Worm (Caenorhabditis elegans): ENCODE results near the gene ugt-36.

The ugt-36 gene

ce11 chrV:7196498-7196966, 29.7 kb downstream of the ugt-36 start, which contains the start of gene F09G2.2:
Gene F09G2.2, plus strand, starts transcription at chrV:7196916.
- no peak for TF ChIP-seq tbx-37 (GFP tag; conservative IDR thresholded peaks at IDR 0.05)
- no peak for TF ChIP-seq tbx-11 (GFP tag; IDR thresholded peaks at IDR 0.05)
- no peak for TF ChIP-seq aly-1 (tag; optimal IDR thresholded peaks at IDR 0.05)
- no peak for TF ChIP-seq ceh-36 (tag; optimal IDR thresholded peaks at IDR 0.05)
- TF ChIP-seq hmg-4 (GFP tag; optimal IDR thresholded peaks at IDR 0.05), result peak; percentile 19
- no peak for TF ChIP-seq ceh-13 (GFP tag; optimal IDR thresholded peaks at IDR 0.05)
- TF ChIP-seq flt-1 (GFP tag; IDR thresholded peaks at IDR 0.05), result 0 out of 2 replicates have a peak, but pooled peaks have one; percentile 12
- TF ChIP-seq F13C5.2 (tag; optimal IDR thresholded peaks at IDR 0.05), result peak; percentile 59
- no peak for TF ChIP-seq ets-7 (tag; optimal IDR thresholded peaks at IDR 0.05)
- TF ChIP-seq ama-1 (optimal IDR thresholded peaks at IDR 0.05), result no peak
- no peak for TF ChIP-seq B0310.2 (tag; optimal IDR thresholded peaks at IDR 0.05)
- no peak for TF ChIP-seq sea-1 (GFP tag; conservative IDR thresholded peaks at IDR 0.05)
- no peak for TF ChIP-seq hnd-1 (tag; optimal IDR thresholded peaks at IDR 0.05)
- TF ChIP-seq scrt-1 (GFP tag; IDR thresholded peaks at IDR 0.05), result no peak
- no peak for TF ChIP-seq tra-4 (tag; optimal IDR thresholded peaks at IDR 0.05)
- TF ChIP-seq pes-1 (GFP tag; IDR thresholded peaks at IDR 0.05), result no peak
- TF ChIP-seq hmbx-1 (tag; optimal IDR thresholded peaks at IDR 0.05), result no peak

ce11 chrV:7197036-7197435, 30.2 kb downstream of the ugt-36 start:
- TF ChIP-seq ceh-13 (GFP tag; optimal IDR thresholded peaks at IDR 0.05), result no peak

DNA sequence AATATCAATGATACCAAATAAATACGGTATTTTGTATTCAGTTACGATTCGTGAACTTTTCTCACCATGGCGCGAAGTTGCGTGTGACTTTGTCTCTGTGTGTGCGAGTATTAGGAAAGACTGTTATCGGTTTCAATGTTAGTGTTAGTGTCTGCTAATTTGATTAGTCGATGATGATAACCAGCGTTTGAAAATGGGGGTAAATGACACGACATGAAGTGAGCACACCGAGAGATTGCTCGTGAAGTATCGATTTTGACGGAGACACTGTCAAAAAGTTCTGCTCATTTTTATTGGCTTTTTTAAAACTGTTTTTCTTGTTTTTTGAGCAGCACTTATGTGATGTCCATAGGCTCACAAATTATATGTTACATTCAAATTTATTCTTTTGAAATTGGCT, 31.6 kb downstream of the ugt-36 start:
- TF ChIP-seq aly-1 (tag; optimal IDR thresholded peaks at IDR 0.05) (no peak), ama-1 (optimal IDR thresholded peaks at IDR 0.05) (peak; percentile 21)

DNA sequence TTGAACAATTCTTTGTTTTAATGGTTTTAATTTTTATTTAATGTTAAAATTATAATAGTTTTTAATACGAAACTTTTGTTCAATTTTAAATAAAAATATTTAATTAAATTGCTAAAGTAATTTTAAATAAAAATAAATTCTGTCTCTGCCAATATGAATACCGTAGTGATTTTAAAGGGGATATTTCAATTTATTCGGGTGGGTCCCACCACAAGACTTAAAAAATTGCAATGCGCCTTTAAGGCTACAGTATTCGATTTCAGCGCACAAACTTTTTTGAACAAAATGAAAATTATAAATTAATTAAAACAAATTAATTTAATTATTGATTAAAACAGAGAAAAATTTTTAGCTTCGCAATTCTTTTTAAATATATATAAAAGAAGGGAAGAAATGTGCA, 32.3 kb downstream of the ugt-36 start:
- TF ChIP-seq tbx-11 (GFP tag; IDR thresholded peaks at IDR 0.05) (no peak), scrt-1 (GFP tag; IDR thresholded peaks at IDR 0.05) (no peak), F13C5.2 (tag; optimal IDR thresholded peaks at IDR 0.05) (no peak), ama-1 (optimal IDR thresholded peaks at IDR 0.05) (no peak), pes-1 (GFP tag; IDR thresholded peaks at IDR 0.05) (no peak), hnd-1 (tag; optimal IDR thresholded peaks at IDR 0.05) (no peak), hmg-4 (GFP tag; optimal IDR thresholded peaks at IDR 0.05) (no peak)

DNA sequence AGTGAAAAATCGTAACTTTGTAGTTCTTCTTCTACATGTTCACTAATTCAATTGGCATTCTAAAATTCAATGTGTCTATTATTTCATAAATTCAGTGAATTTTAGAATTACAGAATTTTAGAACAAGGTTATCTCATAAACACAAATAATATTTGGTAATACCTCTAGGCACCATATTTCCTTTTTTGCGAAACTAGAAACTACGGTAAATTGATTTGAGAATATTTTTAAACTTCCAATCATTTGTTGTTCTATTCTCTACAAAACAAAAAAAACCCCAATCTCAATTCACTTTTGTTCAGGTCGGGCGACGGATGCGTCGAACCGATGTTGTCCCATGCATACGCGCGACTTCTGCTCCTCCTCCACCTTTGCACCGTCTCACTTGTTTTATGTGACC, 33.1 kb downstream of the ugt-36 start, which contains the start of gene F09G2.1:
TSS of gene F09G2.1 (plus strand) at position 301 of the 400 bp plus-strand sequence.
- TF ChIP-seq tbx-11 (GFP tag; IDR thresholded peaks at IDR 0.05) (no peak), pes-1 (GFP tag; IDR thresholded peaks at IDR 0.05) (no peak), scrt-1 (GFP tag; IDR thresholded peaks at IDR 0.05) (no peak), ceh-36 (tag; optimal IDR thresholded peaks at IDR 0.05) (no peak), hmbx-1 (tag; optimal IDR thresholded peaks at IDR 0.05) (no peak), hnd-1 (tag; optimal IDR thresholded peaks at IDR 0.05) (no peak), tra-4 (tag; optimal IDR thresholded peaks at IDR 0.05) (no peak), hmg-4 (GFP tag; optimal IDR thresholded peaks at IDR 0.05) (no peak), tbx-37 (GFP tag; conservative IDR thresholded peaks at IDR 0.05) (no peak), ama-1 (optimal IDR thresholded peaks at IDR 0.05) (no peak)

DNA sequence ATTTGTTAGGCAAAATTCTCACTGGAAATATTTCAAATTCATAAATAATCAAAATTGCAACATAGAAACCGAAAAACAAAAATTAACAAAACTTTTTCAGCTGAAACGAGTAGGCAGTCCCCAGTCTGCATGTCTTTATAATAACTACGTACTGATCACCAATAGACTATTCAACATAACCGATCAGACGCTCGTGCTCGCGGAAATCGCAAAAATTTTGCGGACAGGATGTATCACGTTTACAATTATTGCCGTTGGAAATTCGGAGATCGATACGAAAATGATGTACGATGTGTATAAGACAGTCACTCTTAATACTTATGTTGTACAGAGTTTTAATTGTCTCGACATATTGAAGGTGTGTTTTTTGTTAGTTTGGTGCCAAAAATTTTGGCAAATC, 34.5 kb downstream of the ugt-36 start:
- TF ChIP-seq tra-4 (tag; optimal IDR thresholded peaks at IDR 0.05), result no peak
- TF ChIP-seq hmg-4 (GFP tag; optimal IDR thresholded peaks at IDR 0.05), result no peak
- no peak for TF ChIP-seq aly-1 (tag; optimal IDR thresholded peaks at IDR 0.05)
- TF ChIP-seq ama-1 (optimal IDR thresholded peaks at IDR 0.05), result no peak
- no peak for TF ChIP-seq pes-1 (GFP tag; IDR thresholded peaks at IDR 0.05)
- TF ChIP-seq hmbx-1 (tag; optimal IDR thresholded peaks at IDR 0.05), result no peak
- no peak for TF ChIP-seq ceh-13 (GFP tag; optimal IDR thresholded peaks at IDR 0.05)
- no peak for TF ChIP-seq hnd-1 (tag; optimal IDR thresholded peaks at IDR 0.05)
- TF ChIP-seq tbx-11 (GFP tag; IDR thresholded peaks at IDR 0.05), result no peak
- TF ChIP-seq scrt-1 (GFP tag; IDR thresholded peaks at IDR 0.05), result no peak

DNA sequence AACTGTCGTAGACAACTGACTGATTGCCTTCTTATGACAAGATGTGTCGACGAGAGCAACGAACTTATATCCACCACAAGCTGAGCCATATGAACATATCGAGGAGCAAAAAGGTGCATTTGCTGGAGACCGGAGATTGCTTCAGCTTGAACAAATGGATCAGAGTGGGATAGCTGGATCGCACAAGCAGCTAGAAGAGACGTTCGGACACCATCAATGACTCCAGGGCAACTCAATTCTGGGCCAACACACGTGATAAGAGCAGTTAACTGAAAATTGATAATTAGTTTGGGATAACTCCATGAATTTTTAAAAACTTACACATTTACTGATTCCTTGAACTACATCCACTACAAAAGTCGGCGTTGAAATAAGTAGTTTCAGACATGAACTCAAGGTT, 42.2 kb downstream of the ugt-36 start:
- TF ChIP-seq flt-1 (GFP tag; IDR thresholded peaks at IDR 0.05), result no peak
- TF ChIP-seq pes-1 (GFP tag; IDR thresholded peaks at IDR 0.05), result no peak
- TF ChIP-seq hmbx-1 (tag; optimal IDR thresholded peaks at IDR 0.05), result no peak
- no peak for TF ChIP-seq ets-7 (tag; optimal IDR thresholded peaks at IDR 0.05)
- no peak for TF ChIP-seq tra-4 (tag; optimal IDR thresholded peaks at IDR 0.05)
- no peak for TF ChIP-seq hnd-1 (tag; optimal IDR thresholded peaks at IDR 0.05)
- TF ChIP-seq ceh-13 (GFP tag; optimal IDR thresholded peaks at IDR 0.05), result no peak
- TF ChIP-seq aly-1 (tag; optimal IDR thresholded peaks at IDR 0.05), result no peak
- TF ChIP-seq ama-1 (optimal IDR thresholded peaks at IDR 0.05), result no peak
- TF ChIP-seq ceh-36 (tag; optimal IDR thresholded peaks at IDR 0.05), result no peak
- no peak for TF ChIP-seq sea-1 (GFP tag; conservative IDR thresholded peaks at IDR 0.05)
- TF ChIP-seq B0310.2 (tag; optimal IDR thresholded peaks at IDR 0.05), result no peak
- no peak for TF ChIP-seq hmg-4 (GFP tag; optimal IDR thresholded peaks at IDR 0.05)
- TF ChIP-seq F13C5.2 (tag; optimal IDR thresholded peaks at IDR 0.05), result no peak
- no peak for TF ChIP-seq tbx-37 (GFP tag; conservative IDR thresholded peaks at IDR 0.05)
- TF ChIP-seq tbx-11 (GFP tag; IDR thresholded peaks at IDR 0.05), result no peak
- TF ChIP-seq scrt-1 (GFP tag; IDR thresholded peaks at IDR 0.05), result no peak

- TF ChIP-seq ets-7 (tag; optimal IDR thresholded peaks at IDR 0.05) (no peak), tbx-11 (GFP tag; IDR thresholded peaks at IDR 0.05) (no peak), hmg-4 (GFP tag; optimal IDR thresholded peaks at IDR 0.05) (no peak), sea-1 (GFP tag; conservative IDR thresholded peaks at IDR 0.05) (no peak), flt-1 (GFP tag; IDR thresholded peaks at IDR 0.05) (no peak), scrt-1 (GFP tag; IDR thresholded peaks at IDR 0.05) (no peak), ceh-13 (GFP tag; optimal IDR thresholded peaks at IDR 0.05) (no peak), ceh-36 (tag; optimal IDR thresholded peaks at IDR 0.05) (no peak), aly-1 (tag; optimal IDR thresholded peaks at IDR 0.05) (no peak), hnd-1 (tag; optimal IDR thresholded peaks at IDR 0.05) (no peak), tbx-37 (GFP tag; conservative IDR thresholded peaks at IDR 0.05) (no peak), F13C5.2 (tag; optimal IDR thresholded peaks at IDR 0.05) (no peak), ama-1 (optimal IDR thresholded peaks at IDR 0.05) (no peak), B0310.2 (tag; optimal IDR thresholded peaks at IDR 0.05) (no peak)
Observed at ce11 chrV:7214802-7215201, 48.0 kb downstream of the ugt-36 start, which contains the start of gene soap-1. Gene soap-1, minus strand, starts transcription at chrV:7214902.
